Fruit fly (Drosophila melanogaster) whole organism, embryonic: ENCODE data around the gene CG31921.
A peak's percentile ranks its signal among the peaks of the same experiment; 100 is the strongest.

ENCODE experiments used
- CG10147 ChIP-seq: fragments of 200-800 bp; sonication (Bioruptor generic); optimal IDR thresholded peaks from 2 replicates; lab custom pipeline; 2019; ENCODE audit warnings: missing biosample characterization, mild to moderate bottlenecking, missing genetic modification characterization, moderate library complexity
- CG11456 ChIP-seq: fragments of 200-800 bp; sonication (Bioruptor generic); IDR thresholded peaks from 3 replicates; pipeline ENCODE4 v1.3.6; 2022; ENCODE audit warnings: missing biosample characterization, missing genetic modification characterization
- CG11723 ChIP-seq: fragments of 200-800 bp; sonication (Bioruptor generic); optimal IDR thresholded peaks from 2 replicates; lab custom pipeline; 2017; ENCODE audit warnings: missing biosample characterization, mild to moderate bottlenecking, missing genetic modification characterization
- CG1233 ChIP-seq: fragments of 200-800 bp; sonication (Bioruptor generic); optimal IDR thresholded peaks from 4 replicates; lab custom pipeline; 2018; ENCODE audit warnings: missing biosample characterization, mild to moderate bottlenecking, missing genetic modification characterization
- CG13123 ChIP-seq: fragments of 200-800 bp; sonication (Bioruptor generic); optimal IDR thresholded peaks from 2 replicates; lab custom pipeline; 2016; ENCODE audit warnings: missing biosample characterization, missing genetic modification characterization
- CG13624 ChIP-seq: fragments of 200-800 bp; sonication (Bioruptor generic); optimal IDR thresholded peaks from 2 replicates; lab custom pipeline; 2016; ENCODE audit warnings: missing biosample characterization, missing genetic modification characterization
- CG1602 ChIP-seq: fragments of 200-800 bp; sonication (Bioruptor generic); optimal IDR thresholded peaks from 3 replicates; lab custom pipeline; 2016; ENCODE audit warnings: missing biosample characterization, missing genetic modification characterization
- CG1603 ChIP-seq: fragments of 200-800 bp; sonication (Bioruptor generic); optimal IDR thresholded peaks from 2 replicates; lab custom pipeline; 2019; ENCODE audit warnings: missing biosample characterization, mild to moderate bottlenecking, missing genetic modification characterization, moderate library complexity
- CG30431 ChIP-seq: fragments of 200-800 bp; sonication (Bioruptor generic); optimal IDR thresholded peaks from 2 replicates; lab custom pipeline; 2017; ENCODE audit warnings: missing biosample characterization, missing genetic modification characterization
- CG3065 ChIP-seq: fragments of 200-800 bp; sonication (Bioruptor generic); optimal IDR thresholded peaks from 2 replicates; lab custom pipeline; 2016; ENCODE audit warnings: missing biosample characterization, missing genetic modification characterization
- CG4854 ChIP-seq: fragments of 200-800 bp; sonication (Bioruptor generic); optimal IDR thresholded peaks from 2 replicates; lab custom pipeline; 2016; ENCODE audit warnings: missing biosample characterization, missing genetic modification characterization, inconsistent platforms
- CG5180 ChIP-seq: fragments of 200-800 bp; sonication (Bioruptor generic); optimal IDR thresholded peaks from 3 replicates; lab custom pipeline; 2017; ENCODE audit warnings: missing biosample characterization, missing genetic modification characterization, mild to moderate bottlenecking, moderate library complexity, missing genetic modification reagents
- CG7839 ChIP-seq: fragments of 200-800 bp; sonication (Bioruptor generic); optimal IDR thresholded peaks from 3 replicates; lab custom pipeline; 2018; ENCODE audit warnings: missing biosample characterization, mild to moderate bottlenecking, missing genetic modification characterization, moderate library complexity
- CG8359 ChIP-seq: fragments of 200-800 bp; sonication (Bioruptor generic); optimal IDR thresholded peaks from 2 replicates; lab custom pipeline; 2017; ENCODE audit warnings: missing biosample characterization, mild to moderate bottlenecking, missing genetic modification characterization, borderline replicate concordance
- CG8388 ChIP-seq: fragments of 200-800 bp; sonication (Bioruptor generic); optimal IDR thresholded peaks from 2 replicates; lab custom pipeline; 2019; ENCODE audit warnings: missing biosample characterization, mild to moderate bottlenecking, missing genetic modification characterization, moderate library complexity
- CG8924 ChIP-seq: fragments of 200-800 bp; optimal IDR thresholded peaks from 3 replicates; lab custom pipeline; 2019; ENCODE audit warnings: missing biosample characterization, mild to moderate bottlenecking, missing genetic modification characterization, moderate library complexity
- CG9817 ChIP-seq: fragments of 200-800 bp; sonication (Bioruptor generic); optimal IDR thresholded peaks from 2 replicates; lab custom pipeline; 2018; ENCODE audit warnings: missing biosample characterization, mild to moderate bottlenecking, missing genetic modification characterization, moderate library complexity
- Doc2 ChIP-seq: fragments of 200-800 bp; sonication (Bioruptor generic); IDR thresholded peaks from 2 replicates; pipeline ENCODE4 v1.3.6; 2022; ENCODE audit warnings: missing biosample characterization, missing genetic modification characterization
- Dref ChIP-seq: fragments of 200-800 bp; sonication (Bioruptor generic); IDR thresholded peaks from 2 replicates; pipeline ENCODE4 v1.3.6; 2022; ENCODE audit warnings: missing biosample characterization, missing genetic modification characterization
- Fer1 ChIP-seq: fragments of 200-800 bp; sonication (Bioruptor generic); optimal IDR thresholded peaks from 2 replicates; lab custom pipeline; 2017; ENCODE audit warnings: missing biosample characterization, mild to moderate bottlenecking, missing genetic modification characterization
- Gug ChIP-seq: fragments of 200-800 bp; sonication (Bioruptor generic); IDR thresholded peaks from 4 replicates; pipeline ENCODE4 v1.3.6; 2022; ENCODE audit warnings: missing biosample characterization, missing genetic modification characterization
- Med ChIP-seq: fragments of 200-800 bp; sonication (Bioruptor generic); peaks from one replicate; lab custom pipeline; 2016; ENCODE audit warnings: missing biosample characterization, missing genetic modification characterization, mild to moderate bottlenecking, inconsistent platforms, moderate library complexity
- Opbp ChIP-seq: fragments of 200-800 bp; sonication (Bioruptor generic); IDR thresholded peaks from 3 replicates; pipeline ENCODE4 v1.3.6; 2022; ENCODE audit warnings: missing biosample characterization, missing genetic modification characterization; ENCODE audit not compliant: partially characterized antibody
- Rx ChIP-seq: fragments of 200-800 bp; sonication (Bioruptor generic); IDR thresholded peaks from 2 replicates; pipeline ENCODE4 v1.3.6; 2022; ENCODE audit warnings: missing biosample characterization, missing genetic modification characterization
- Six4 ChIP-seq: fragments of 200-800 bp; sonication (Bioruptor generic); optimal IDR thresholded peaks from 2 replicates; lab custom pipeline; 2016; ENCODE audit warnings: missing biosample characterization, missing genetic modification characterization
- Taf1 ChIP-seq: fragments of 200-800 bp; sonication (Bioruptor generic); IDR thresholded peaks from 2 replicates; pipeline ENCODE4 v1.3.6; 2022; ENCODE audit warnings: missing biosample characterization, missing genetic modification characterization
- al ChIP-seq: fragments of 200-800 bp; sonication (Bioruptor generic); IDR thresholded peaks from 2 replicates; pipeline ENCODE4 v1.3.6; 2022; ENCODE audit warnings: missing biosample characterization, missing genetic modification characterization
- az2 ChIP-seq: fragments of 200-800 bp; sonication (Bioruptor generic); optimal IDR thresholded peaks from 3 replicates; lab custom pipeline; 2016; ENCODE audit warnings: missing biosample characterization, missing genetic modification characterization
- bab2 ChIP-seq: fragments of 200-800 bp; sonication (Bioruptor generic); optimal IDR thresholded peaks from 2 replicates; lab custom pipeline; 2016; ENCODE audit warnings: missing biosample characterization, missing genetic modification characterization
- cg ChIP-seq: fragments of 200-800 bp; sonication (Bioruptor generic); optimal IDR thresholded peaks from 3 replicates; lab custom pipeline; 2019; ENCODE audit warnings: missing biosample characterization, mild to moderate bottlenecking, missing genetic modification characterization, moderate library complexity
- crol ChIP-seq: fragments of 200-800 bp; sonication (Bioruptor generic); IDR thresholded peaks from 2 replicates; pipeline ENCODE4 v1.3.6; 2022; ENCODE audit warnings: missing biosample characterization, missing genetic modification characterization
- dati ChIP-seq: fragments of 200-800 bp; sonication (Bioruptor generic); IDR thresholded peaks from 2 replicates; pipeline ENCODE4 v1.3.6; 2022; ENCODE audit warnings: missing biosample characterization, missing genetic modification characterization
- gfzf ChIP-seq: fragments of 200-800 bp; sonication (Bioruptor generic); optimal IDR thresholded peaks from 2 replicates; lab custom pipeline; 2016; ENCODE audit warnings: missing biosample characterization, mild to moderate bottlenecking, missing genetic modification characterization, moderate library complexity
- grau ChIP-seq: fragments of 200-800 bp; optimal IDR thresholded peaks from 3 replicates; lab custom pipeline; 2019; ENCODE audit warnings: missing biosample characterization, mild to moderate bottlenecking, missing genetic modification characterization, moderate library complexity
- ken ChIP-seq: fragments of 200-800 bp; sonication (Bioruptor generic); IDR thresholded peaks from 3 replicates; pipeline ENCODE4 v1.3.6; 2022; ENCODE audit warnings: missing biosample characterization, missing genetic modification characterization
- lola ChIP-seq, 3 experiments: fragments of >200 bp in 2 of 3; fragments of 200-800 bp in 1 of 3; sonication (Bioruptor generic) in 1 of 3; optimal IDR thresholded peaks; 2 replicates each; lab custom pipeline; 2017 to 2019; ENCODE audit warnings: missing biosample characterization in 3 of 3, missing genetic modification characterization in 3 of 3, mild to moderate bottlenecking in 1 of 3, moderate library complexity in 1 of 3
- lov ChIP-seq, 2 experiments: fragments of 200-800 bp in 1 of 2; fragments of >200 bp in 1 of 2; sonication (Bioruptor generic) in 1 of 2; IDR thresholded peaks in 1 of 2; optimal IDR thresholded peaks in 1 of 2; 2 replicates in 1 of 2; 3 replicates in 1 of 2; pipeline versions ENCODE4 v1.3.6 to Lab custom; 2017 to 2022; ENCODE audit warnings: missing biosample characterization in 1 of 2, missing genetic modification characterization in 1 of 2
- nerfin-1 ChIP-seq: fragments of 200-800 bp; sonication (Bioruptor generic); optimal IDR thresholded peaks from 3 replicates; lab custom pipeline; 2019; ENCODE audit warnings: missing biosample characterization, mild to moderate bottlenecking, missing genetic modification characterization, moderate library complexity
- nerfin-2 ChIP-seq: fragments of 200-800 bp; sonication (Bioruptor generic); IDR thresholded peaks from 2 replicates; pipeline ENCODE4 v1.3.6; 2022; ENCODE audit warnings: missing biosample characterization, missing genetic modification characterization; ENCODE audit not compliant: partially characterized antibody
- odd ChIP-seq: fragments of 200-800 bp; sonication (Bioruptor generic); optimal IDR thresholded peaks from 2 replicates; lab custom pipeline; 2017; ENCODE audit warnings: missing biosample characterization, mild to moderate bottlenecking, missing genetic modification characterization
- pho ChIP-seq: fragments of 200-800 bp; sonication (Bioruptor generic); optimal IDR thresholded peaks from 2 replicates; lab custom pipeline; 2016; ENCODE audit warnings: missing biosample characterization, missing genetic modification characterization
- pnt ChIP-seq: fragments of 200-800 bp; sonication (Bioruptor generic); optimal IDR thresholded peaks from 3 replicates; lab custom pipeline; 2016; ENCODE audit warnings: missing biosample characterization, missing genetic modification characterization
- salm ChIP-seq: fragments of 200-800 bp; sonication (Bioruptor generic); optimal IDR thresholded peaks from 2 replicates; lab custom pipeline; 2018; ENCODE audit warnings: missing biosample characterization, mild to moderate bottlenecking, missing genetic modification characterization
- shn ChIP-seq: fragments of 200-800 bp; sonication (Bioruptor generic); optimal IDR thresholded peaks from 3 replicates; lab custom pipeline; 2016; ENCODE audit warnings: missing biosample characterization, missing genetic modification characterization
- slbo ChIP-seq: fragments of 200-800 bp; sonication (Bioruptor generic); IDR thresholded peaks from 2 replicates; pipeline ENCODE4 v1.3.6; 2022; ENCODE audit warnings: missing biosample characterization, missing genetic modification characterization
- sqz ChIP-seq: fragments of 200-800 bp; sonication (Bioruptor generic); optimal IDR thresholded peaks from 3 replicates; lab custom pipeline; 2018; ENCODE audit warnings: missing biosample characterization, mild to moderate bottlenecking, missing genetic modification characterization
- tgo ChIP-seq: fragments of 200-800 bp; sonication (Bioruptor generic); IDR thresholded peaks from 3 replicates; pipeline ENCODE4 v1.3.6; 2022; ENCODE audit warnings: missing biosample characterization, missing genetic modification characterization
- tna ChIP-seq: fragments of 200-800 bp; sonication (Bioruptor generic); IDR thresholded peaks from 2 replicates; pipeline ENCODE4 v1.3.6; 2022; ENCODE audit warnings: missing biosample characterization, missing genetic modification characterization; ENCODE audit not compliant: partially characterized antibody
- unpg ChIP-seq: fragments of 200-800 bp; sonication (Bioruptor generic); optimal IDR thresholded peaks from 3 replicates; lab custom pipeline; 2018; ENCODE audit warnings: missing biosample characterization, mild to moderate bottlenecking, missing genetic modification characterization, moderate library complexity

The CG31921 gene

dm6 chr2L:285596-286023 lies 46.5 kb downstream of the CG31921 start (continued):
- TF ChIP-seq CG7839 (tag; lab: Kevin White, UChicago) (peak; percentile 53), shn (GFP tag; lab: Kevin White, UChicago) (peak; percentile 50), Six4 (GFP tag; lab: Kevin White, UChicago) (peak; percentile 28), lov (optimal IDR thresholded peaks at IDR 0.05; lab: Kevin White, UChicago) (no peak), lov (GFP tag; IDR thresholded peaks at IDR 0.05; lab: Robert Waterston, UW) (0 out of 3 replicates have a peak, but pooled peaks have one; percentile 47), CG1603 (peak; percentile 70), CG13123 (GFP tag; lab: Kevin White, UChicago) (no peak), CG3065 (peak; percentile 60), bab2 (GFP tag; lab: Kevin White, UChicago) (peak; percentile 36), CG13624 (peak; percentile 42), CG9817 (tag; lab: Kevin White, UChicago) (peak; percentile 48), nerfin-2 (GFP tag; lab: Robert Waterston, UW) (no peak), lola (GFP tag; optimal IDR thresholded peaks at IDR 0.05; lab: Kevin White, UChicago) (peak in 1 of 3 experiments; percentile 36), dati (GFP tag; lab: Robert Waterston, UW) (no peak), odd (GFP tag; lab: Kevin White, UChicago) (peak; percentile 43), cg (peak; percentile 0), gfzf (peak; percentile 85), nerfin-1 (tag; lab: Kevin White, UChicago) (peak; percentile 22), Med (GFP tag; lab: Kevin White, UChicago) (peak; percentile 94), salm (tag; lab: Kevin White, UChicago) (no peak), pho (peak; percentile 22), tgo (no peak), pnt (GFP tag; lab: Kevin White, UChicago) (peak; percentile 1), Doc2 (GFP tag; lab: Robert Waterston, UW) (no peak), CG10147 (peak; percentile 53), Gug (GFP tag; lab: Robert Waterston, UW) (no peak), Opbp (peak; percentile 64; the same call in 2 of the 3 replicates), CG1233 (GFP tag; lab: Kevin White, UChicago) (peak; percentile 21), Dref (GFP tag; lab: Robert Waterston, UW) (peak; percentile 43), Fer1 (GFP tag; lab: Kevin White, UChicago) (peak; percentile 69), CG11456 (GFP tag; lab: Robert Waterston, UW) (0 out of 3 replicates have a peak, but pooled peaks have one; percentile 68), CG1602 (no peak), CG8359 (GFP tag; lab: Kevin White, UChicago) (no peak), tna (GFP tag; lab: Robert Waterston, UW) (0 out of 2 replicates have a peak, but pooled peaks have one; percentile 14), sqz (GFP tag; lab: Kevin White, UChicago) (no peak), CG8924 (tag; lab: Kevin White, UChicago) (peak; percentile 63), unpg (GFP tag; lab: Kevin White, UChicago) (peak; percentile 58), CG5180 (GFP tag; lab: Kevin White, UChicago) (peak; percentile 69), CG30431 (GFP tag; lab: Kevin White, UChicago) (no peak), CG11723 (GFP tag; lab: Kevin White, UChicago) (no peak), crol (GFP tag; lab: Robert Waterston, UW) (peak; percentile 52; the same call in 1 of the 2 replicates), al (GFP tag; lab: Robert Waterston, UW) (0 out of 2 replicates have a peak, but pooled peaks have one; percentile 33), CG8388 (GFP tag; lab: Kevin White, UChicago) (peak; percentile 31), Rx (GFP tag; lab: Robert Waterston, UW) (no peak), az2 (GFP tag; lab: Kevin White, UChicago) (peak; percentile 42), slbo (peak; percentile 61), grau (tag; lab: Kevin White, UChicago) (peak; percentile 68), CG4854 (no peak), ken (GFP tag; lab: Robert Waterston, UW) (0 out of 3 replicates have a peak, but pooled peaks have one; percentile 29), Taf1 (GFP tag; lab: Robert Waterston, UW) (no peak)
